Fruit fly (Drosophila melanogaster) whole organism, prepupa: Measurements from ENCODE around the gene CG15731.
A peak's percentile ranks its signal among the peaks of the same experiment; 100 is the strongest.

Experiments used
- CG10631 ChIP-seq: fragments of 200-800 bp; sonication (Bioruptor generic); optimal IDR thresholded peaks from 2 replicates; lab custom pipeline; 2016; ENCODE audit warnings: missing biosample characterization, missing genetic modification characterization
- CG10669 ChIP-seq: fragments of 200-800 bp; sonication (Bioruptor generic); optimal IDR thresholded peaks from 3 replicates; lab custom pipeline; 2018; ENCODE audit warnings: missing biosample characterization, mild to moderate bottlenecking, missing genetic modification characterization, moderate library complexity
- CG11762 ChIP-seq: fragments of 200-800 bp; sonication (Bioruptor generic); optimal IDR thresholded peaks from 3 replicates; lab custom pipeline; 2016; ENCODE audit warnings: missing biosample characterization, missing genetic modification characterization; ENCODE audit not compliant: insufficient read depth
- CG11902 ChIP-seq: fragments of 200-800 bp; sonication (Bioruptor generic); optimal IDR thresholded peaks from 3 replicates; lab custom pipeline; 2016; ENCODE audit warnings: missing biosample characterization, missing genetic modification characterization
- CG15336 ChIP-seq: fragments of 200-800 bp; sonication (Bioruptor generic); IDR thresholded peaks from 2 replicates; pipeline ENCODE4 v1.3.6; 2022; ENCODE audit warnings: missing biosample characterization, missing genetic modification characterization
- CG1621 ChIP-seq: fragments of 200-800 bp; sonication (Bioruptor generic); optimal IDR thresholded peaks from 3 replicates; lab custom pipeline; 2018; ENCODE audit warnings: missing biosample characterization, mild to moderate bottlenecking, missing genetic modification characterization
- CG16779 ChIP-seq: fragments of 200-800 bp; sonication (Bioruptor generic); optimal IDR thresholded peaks from 3 replicates; lab custom pipeline; 2017; ENCODE audit warnings: missing biosample characterization, mild to moderate bottlenecking, missing genetic modification characterization
- CG3032 ChIP-seq: fragments of 200-800 bp; optimal IDR thresholded peaks from 2 replicates; lab custom pipeline; 2019; ENCODE audit warnings: missing biosample characterization, mild to moderate bottlenecking, missing genetic modification characterization, moderate library complexity
- CG31627 ChIP-seq: fragments of 200-800 bp; sonication (Bioruptor generic); optimal IDR thresholded peaks from 3 replicates; lab custom pipeline; 2016; ENCODE audit warnings: missing biosample characterization, missing genetic modification characterization
- CG32006 ChIP-seq: fragments of 200-800 bp; sonication (Bioruptor generic); optimal IDR thresholded peaks from 3 replicates; lab custom pipeline; 2017; ENCODE audit warnings: missing biosample characterization, mild to moderate bottlenecking, missing genetic modification characterization
- CG34406 ChIP-seq: fragments of 200-800 bp; sonication (Bioruptor generic); optimal IDR thresholded peaks from 3 replicates; lab custom pipeline; 2016; ENCODE audit warnings: missing biosample characterization, missing genetic modification characterization
- CG3919 ChIP-seq: fragments of 200-800 bp; sonication (Bioruptor generic); optimal IDR thresholded peaks from 3 replicates; lab custom pipeline; 2016; ENCODE audit warnings: missing biosample characterization, missing genetic modification characterization
- CG6163 ChIP-seq: fragments of 200-800 bp; sonication (Bioruptor generic); IDR thresholded peaks from 3 replicates; pipeline ENCODE4 v1.3.6; 2022; ENCODE audit warnings: missing biosample characterization, missing genetic modification characterization
- CG6276 ChIP-seq: fragments of 200-800 bp; sonication (Bioruptor generic); optimal IDR thresholded peaks from 2 replicates; lab custom pipeline; 2017; ENCODE audit warnings: missing biosample characterization, mild to moderate bottlenecking, missing genetic modification characterization
- CG6854 ChIP-seq: fragments of 200-800 bp; sonication (Bioruptor generic); optimal IDR thresholded peaks from 2 replicates; lab custom pipeline; 2017; ENCODE audit warnings: missing biosample characterization, mild to moderate bottlenecking, missing genetic modification characterization
- CG8119 ChIP-seq: fragments of 200-800 bp; sonication (Bioruptor generic); IDR thresholded peaks from 3 replicates; pipeline ENCODE4 v1.3.6; 2022; ENCODE audit warnings: missing biosample characterization, missing genetic modification characterization
- CG8319 ChIP-seq: fragments of 200-800 bp; sonication (Bioruptor generic); optimal IDR thresholded peaks from 3 replicates; lab custom pipeline; 2016; ENCODE audit warnings: missing biosample characterization, missing genetic modification characterization
- Eip75B ChIP-seq: fragments of 200-800 bp; sonication (Bioruptor generic); optimal IDR thresholded peaks from 3 replicates; lab custom pipeline; 2016; ENCODE audit warnings: missing biosample characterization, missing genetic modification characterization
- Eip78C ChIP-seq: fragments of 200-800 bp; sonication (Bioruptor generic); peaks from one replicate; lab custom pipeline; 2016; ENCODE audit warnings: missing biosample characterization, missing genetic modification characterization
- Ets21C ChIP-seq: fragments of 200-800 bp; sonication (Bioruptor generic); optimal IDR thresholded peaks from 3 replicates; lab custom pipeline; 2016; ENCODE audit warnings: missing biosample characterization, missing genetic modification characterization
- Gug ChIP-seq: fragments of 200-800 bp; sonication (Bioruptor generic); IDR thresholded peaks from 2 replicates; pipeline ENCODE4 v1.3.6; 2022; ENCODE audit warnings: missing biosample characterization, missing genetic modification characterization
- Hr38 ChIP-seq: sonication (Bioruptor generic); optimal IDR thresholded peaks from 2 replicates; lab custom pipeline; 2016; ENCODE audit warnings: missing biosample characterization, missing genetic modification characterization
- Hr4 ChIP-seq: fragments of 200-800 bp; sonication (Bioruptor generic); optimal IDR thresholded peaks from 3 replicates; lab custom pipeline; 2016; ENCODE audit warnings: missing biosample characterization, missing genetic modification characterization
- Met ChIP-seq: fragments of 200-800 bp; sonication (Bioruptor generic); optimal IDR thresholded peaks from 3 replicates; lab custom pipeline; 2016; ENCODE audit warnings: missing biosample characterization, missing genetic modification characterization
- OdsH ChIP-seq: fragments of 200-800 bp; sonication (Bioruptor generic); optimal IDR thresholded peaks from 3 replicates; lab custom pipeline; 2016; ENCODE audit warnings: missing biosample characterization, missing genetic modification characterization
- Sox102F ChIP-seq: fragments of 200-800 bp; sonication (Bioruptor generic); optimal IDR thresholded peaks from 2 replicates; lab custom pipeline; 2016; ENCODE audit warnings: missing biosample characterization, mild to moderate bottlenecking, missing genetic modification characterization
- achi ChIP-seq: fragments of 200-800 bp; sonication (Bioruptor generic); optimal IDR thresholded peaks from 3 replicates; lab custom pipeline; 2016; ENCODE audit warnings: missing biosample characterization, missing genetic modification characterization
- acj6 ChIP-seq: fragments of 200-800 bp; sonication (Bioruptor generic); optimal IDR thresholded peaks from 3 replicates; lab custom pipeline; 2016; ENCODE audit warnings: missing biosample characterization, missing genetic modification characterization
- cyc ChIP-seq: fragments of 200-800 bp; sonication (Bioruptor generic); optimal IDR thresholded peaks from 3 replicates; lab custom pipeline; 2016; ENCODE audit warnings: missing biosample characterization, missing genetic modification characterization
- dsx ChIP-seq: fragments of 200-800 bp; optimal IDR thresholded peaks from 3 replicates; lab custom pipeline; 2019; ENCODE audit warnings: missing biosample characterization, mild to moderate bottlenecking, missing genetic modification characterization, moderate library complexity; ENCODE audit not compliant: poor library complexity, severe bottlenecking
- eg ChIP-seq: fragments of 200-800 bp; sonication (Bioruptor generic); IDR thresholded peaks from 3 replicates; pipeline ENCODE4 v1.3.6; 2022; ENCODE audit warnings: missing biosample characterization, missing genetic modification characterization
- esn ChIP-seq: fragments of 200-800 bp; sonication (Bioruptor generic); optimal IDR thresholded peaks from 2 replicates; lab custom pipeline; 2016; ENCODE audit warnings: missing biosample characterization, mild to moderate bottlenecking, missing genetic modification characterization, moderate library complexity
- fd59A ChIP-seq: fragments of 200-800 bp; sonication (Bioruptor generic); optimal IDR thresholded peaks from 2 replicates; lab custom pipeline; 2017; ENCODE audit warnings: missing biosample characterization, mild to moderate bottlenecking, missing genetic modification characterization, missing genetic modification reagents
- fd85E ChIP-seq: fragments of 200-800 bp; sonication (Bioruptor generic); optimal IDR thresholded peaks from 3 replicates; lab custom pipeline; 2016; ENCODE audit warnings: missing biosample characterization, missing genetic modification characterization
- fkh ChIP-seq: fragments of 200-800 bp; sonication (Bioruptor generic); optimal IDR thresholded peaks from 3 replicates; lab custom pipeline; 2017; ENCODE audit warnings: missing biosample characterization, mild to moderate bottlenecking, missing genetic modification characterization, moderate library complexity
- lz ChIP-seq: fragments of 200-800 bp; sonication (Bioruptor generic); optimal IDR thresholded peaks from 3 replicates; lab custom pipeline; 2016; ENCODE audit warnings: missing biosample characterization, missing genetic modification characterization
- net ChIP-seq: fragments of 200-800 bp; sonication (Bioruptor generic); optimal IDR thresholded peaks from 3 replicates; lab custom pipeline; 2016; ENCODE audit warnings: missing biosample characterization, missing genetic modification characterization
- salr ChIP-seq, 2 experiments: fragments of 200-800 bp; sonication (Bioruptor generic); optimal IDR thresholded peaks; 3 replicates each; lab custom pipeline; 2016 to 2018; ENCODE audit warnings: missing biosample characterization in 2 of 2, missing genetic modification characterization in 2 of 2, mild to moderate bottlenecking in 1 of 2
- spab ChIP-seq: fragments of 200-800 bp; sonication (Bioruptor generic); optimal IDR thresholded peaks from 2 replicates; lab custom pipeline; 2017; ENCODE audit warnings: missing biosample characterization, mild to moderate bottlenecking, missing genetic modification characterization, missing genetic modification reagents
- ss ChIP-seq, 2 experiments: fragments of 200-800 bp; sonication (Bioruptor generic); optimal IDR thresholded peaks; 2 replicates in 1 of 2; 3 replicates in 1 of 2; lab custom pipeline; 2017 to 2018; ENCODE audit warnings: mild to moderate bottlenecking in 2 of 2, missing biosample characterization in 2 of 2, missing genetic modification characterization in 2 of 2, moderate library complexity in 1 of 2
- svp ChIP-seq: fragments of 200-800 bp; sonication (Bioruptor generic); peaks from one replicate; lab custom pipeline; 2016; ENCODE audit warnings: missing biosample characterization, missing genetic modification characterization
- topi ChIP-seq: fragments of 200-800 bp; sonication (Bioruptor generic); optimal IDR thresholded peaks from 3 replicates; lab custom pipeline; 2016; ENCODE audit warnings: missing biosample characterization, missing genetic modification characterization
- vri ChIP-seq: fragments of 200-800 bp; sonication (Bioruptor generic); optimal IDR thresholded peaks from 3 replicates; lab custom pipeline; 2016; ENCODE audit warnings: missing biosample characterization, mild to moderate bottlenecking, missing genetic modification characterization

Gene CG15731

dm6 chrX:12472244-12472736 is 14.7 kb upstream of the CG15731 start (continued):
- peak; percentile 96 for TF ChIP-seq CG15336 (GFP tag; lab: Robert Waterston, UW)
- peak; percentile 97 for TF ChIP-seq eg (GFP tag; lab: Robert Waterston, UW)
- TF ChIP-seq svp (GFP tag; lab: Kevin White, UChicago), result peak; percentile 97
- TF ChIP-seq CG10669, result peak; percentile 91
- TF ChIP-seq ss (GFP tag; optimal IDR thresholded peaks at IDR 0.05; lab: Kevin White, UChicago), result peak; percentile 84 to 90
- TF ChIP-seq CG16779 (tag; lab: Kevin White, UChicago), result peak; percentile 89
- peak; percentile 76 for TF ChIP-seq fd85E
- peak; percentile 92 for TF ChIP-seq CG3919
- peak; percentile 84 for TF ChIP-seq spab (GFP tag; lab: Kevin White, UChicago)
- peak; percentile 92 for TF ChIP-seq topi (GFP tag; lab: Kevin White, UChicago)
- peak; percentile 94 for TF ChIP-seq esn (GFP tag; lab: Kevin White, UChicago)
- TF ChIP-seq Hr38 (GFP tag; lab: Kevin White, UChicago), result no peak
- peak; percentile 82 for TF ChIP-seq CG1621 (tag; lab: Kevin White, UChicago)
- peak; percentile 91 for TF ChIP-seq Eip75B (GFP tag; lab: Kevin White, UChicago)
- TF ChIP-seq CG6163, result peak; percentile 96

dm6 chrX:12471408-12471807 is 13.8 kb upstream of the CG15731 start:
- peak; percentile 14 for TF ChIP-seq dsx (GFP tag; lab: Kevin White, UChicago)
- peak; percentile 42 for TF ChIP-seq CG6854 (GFP tag; lab: Kevin White, UChicago)
- TF ChIP-seq CG8119 (GFP tag; lab: Robert Waterston, UW), result 0 out of 3 replicates have a peak, but pooled peaks have one; percentile 13
- TF ChIP-seq vri (GFP tag; lab: Kevin White, UChicago), result peak; percentile 29
- TF ChIP-seq eg (GFP tag; lab: Robert Waterston, UW), result peak; percentile 63; the same call in 2 of the 3 replicates
- peak; percentile 44; the same call in 2 of the 3 replicates for TF ChIP-seq CG6163
- TF ChIP-seq CG16779 (tag; lab: Kevin White, UChicago), result peak; percentile 2
- TF ChIP-seq Eip78C (GFP tag; lab: Kevin White, UChicago), result peak; percentile 55
- no peak for TF ChIP-seq CG10669
- peak; percentile 22 for TF ChIP-seq Sox102F (GFP tag; lab: Kevin White, UChicago)
- peak in 1 of 2 experiments; percentile 7 for TF ChIP-seq ss (GFP tag; optimal IDR thresholded peaks at IDR 0.05; lab: Kevin White, UChicago)
- TF ChIP-seq CG3032, result no peak
- TF ChIP-seq Eip75B (GFP tag; lab: Kevin White, UChicago), result peak; percentile 17
- no peak for TF ChIP-seq spab (GFP tag; lab: Kevin White, UChicago)

- TF ChIP-seq Gug (GFP tag; lab: Robert Waterston, UW), result peak; percentile 26; the same call in 1 of the 2 replicates
- TF ChIP-seq fd85E, result no peak
- TF ChIP-seq CG15336 (GFP tag; lab: Robert Waterston, UW), result peak; percentile 57
- peak; percentile 30 for TF ChIP-seq topi (GFP tag; lab: Kevin White, UChicago)
- TF ChIP-seq cyc (GFP tag; lab: Kevin White, UChicago), result peak; percentile 8
- TF ChIP-seq CG6276, result peak; percentile 32
- peak; percentile 24 for TF ChIP-seq Met (GFP tag; lab: Kevin White, UChicago)
- peak; percentile 23 for TF ChIP-seq lz (GFP tag; lab: Kevin White, UChicago)
- peak; percentile 55 for TF ChIP-seq CG32006 (GFP tag; lab: Kevin White, UChicago)
- peak; percentile 67 for TF ChIP-seq vri (GFP tag; lab: Kevin White, UChicago)
- peak; percentile 65 for TF ChIP-seq Eip78C (GFP tag; lab: Kevin White, UChicago)
- TF ChIP-seq Eip75B (GFP tag; lab: Kevin White, UChicago), result no peak
- peak; percentile 23 for TF ChIP-seq OdsH (GFP tag; lab: Kevin White, UChicago)
- TF ChIP-seq acj6 (GFP tag; lab: Kevin White, UChicago), result peak; percentile 46
- TF ChIP-seq CG31627, result peak; percentile 25
- peak; percentile 43 for TF ChIP-seq achi (GFP tag; lab: Kevin White, UChicago)
- peak; percentile 49 for TF ChIP-seq CG34406 (GFP tag; lab: Kevin White, UChicago)
- TF ChIP-seq CG8319 (GFP tag; lab: Kevin White, UChicago), result no peak
- peak; percentile 59 for TF ChIP-seq eg (GFP tag; lab: Robert Waterston, UW)
- peak; percentile 72 for TF ChIP-seq svp (GFP tag; lab: Kevin White, UChicago)
- TF ChIP-seq CG3032, result peak; percentile 23
- TF ChIP-seq CG10631 (GFP tag; lab: Kevin White, UChicago), result peak; percentile 11
- peak; percentile 71 for TF ChIP-seq fkh (GFP tag; lab: Kevin White, UChicago)
- TF ChIP-seq CG11902 (GFP tag; lab: Kevin White, UChicago), result peak; percentile 17
- TF ChIP-seq Hr4 (GFP tag; lab: Kevin White, UChicago), result peak; percentile 37
- TF ChIP-seq salr (GFP tag; optimal IDR thresholded peaks at IDR 0.05; lab: Kevin White, UChicago), result peak in 1 of 2 experiments; percentile 9
- peak; percentile 8 for TF ChIP-seq net (GFP tag; lab: Kevin White, UChicago)
- TF ChIP-seq fd59A (GFP tag; lab: Kevin White, UChicago), result no peak
- TF ChIP-seq CG6854 (GFP tag; lab: Kevin White, UChicago), result no peak
- TF ChIP-seq Ets21C (GFP tag; lab: Kevin White, UChicago), result no peak
- TF ChIP-seq CG11762 (GFP tag; lab: Kevin White, UChicago), result no peak
- TF ChIP-seq CG10669, result peak; percentile 34
Observed at dm6 chrX:12470187-12470931, 12.8 kb upstream of the CG15731 start.
